Worm (Caenorhabditis elegans) whole organism, late embryonic: ENCODE data around the gene ZK287.1.

Experiments used
- C08G9.2 ChIP-seq: sonication (generic microtip); optimal IDR thresholded peaks from 2 replicates; lab custom pipeline; 2016; ENCODE audit warnings: mild to moderate bottlenecking, missing genetic modification characterization, moderate library complexity, missing compliant biosample characterization
- C38D4.7 ChIP-seq: fragments of 200-800 bp; sonication (Bioruptor generic); optimal IDR thresholded peaks from 2 replicates; lab custom pipeline; 2018; ENCODE audit warnings: mild to moderate bottlenecking, missing genetic modification characterization, moderate library complexity, missing compliant biosample characterization
- K02D7.2 ChIP-seq: sonication (generic microtip); optimal IDR thresholded peaks from 2 replicates; lab custom pipeline; 2017; ENCODE audit warnings: mild to moderate bottlenecking, missing genetic modification characterization, missing compliant biosample characterization
- K09A11.1 ChIP-seq: sonication (generic microtip); optimal IDR thresholded peaks from 2 replicates; lab custom pipeline; 2017; ENCODE audit warnings: antibody characterized with exemption, mild to moderate bottlenecking, missing genetic modification characterization, missing compliant biosample characterization; ENCODE audit not compliant: insufficient read depth
- Y22D7AL.16 ChIP-seq: sonication (generic microtip); optimal IDR thresholded peaks from 2 replicates; lab custom pipeline; 2016; ENCODE audit warnings: missing genetic modification characterization, missing compliant biosample characterization
- ama-1 ChIP-seq: fragments of 150-350 bp; optimal IDR thresholded peaks from 2 replicates; lab custom pipeline; 2014
- ceh-14 ChIP-seq: sonication (generic microtip); optimal IDR thresholded peaks from 2 replicates; lab custom pipeline; 2016; ENCODE audit warnings: missing genotype, missing genetic modification characterization, missing compliant biosample characterization
- ceh-2 ChIP-seq: sonication (generic microtip); optimal IDR thresholded peaks from 2 replicates; lab custom pipeline; 2016; ENCODE audit warnings: missing genotype, missing genetic modification characterization, missing compliant biosample characterization
- ceh-22 ChIP-seq: sonication (generic microtip); optimal IDR thresholded peaks from 2 replicates; lab custom pipeline; 2017; ENCODE audit warnings: missing biosample characterization, missing genetic modification characterization
- ceh-24 ChIP-seq: sonication (generic microtip); optimal IDR thresholded peaks from 2 replicates; lab custom pipeline; 2016; ENCODE audit warnings: mild to moderate bottlenecking, missing genetic modification characterization, missing compliant biosample characterization
- ceh-31 ChIP-seq: sonication (generic microtip); optimal IDR thresholded peaks from 2 replicates; lab custom pipeline; 2016; ENCODE audit warnings: missing genetic modification characterization, missing compliant biosample characterization
- ceh-45 ChIP-seq: fragments of 200-800 bp; sonication (Bioruptor generic); IDR thresholded peaks from 2 replicates; pipeline ENCODE4 v1.3.6; 2022; ENCODE audit warnings: missing genetic modification reagents, missing genetic modification characterization, missing compliant biosample characterization
- dve-1 ChIP-seq: sonication (generic microtip); optimal IDR thresholded peaks from 2 replicates; lab custom pipeline; 2017; ENCODE audit warnings: antibody characterized with exemption, mild to moderate bottlenecking, missing genetic modification characterization, missing compliant biosample characterization
- elt-2 ChIP-seq: sonication (generic microtip); optimal IDR thresholded peaks from 2 replicates; lab custom pipeline; 2016; ENCODE audit warnings: missing genetic modification reagents, missing genetic modification characterization, missing compliant biosample characterization
- elt-4 ChIP-seq: sonication (generic microtip); optimal IDR thresholded peaks from 2 replicates; lab custom pipeline; 2016; ENCODE audit warnings: missing genetic modification characterization, missing compliant biosample characterization
- ets-4 ChIP-seq: sonication (generic microtip); optimal IDR thresholded peaks from 2 replicates; lab custom pipeline; 2016; ENCODE audit warnings: missing genetic modification characterization, missing compliant biosample characterization
- fax-1 ChIP-seq: sonication (generic microtip); optimal IDR thresholded peaks from 2 replicates; lab custom pipeline; 2016; ENCODE audit warnings: missing genotype, missing genetic modification characterization, missing compliant biosample characterization
- fkh-6 ChIP-seq: sonication (generic microtip); optimal IDR thresholded peaks from 2 replicates; lab custom pipeline; 2016; ENCODE audit warnings: missing genetic modification characterization, missing compliant biosample characterization
- gmeb-2 ChIP-seq: sonication (generic microtip); optimal IDR thresholded peaks from 2 replicates; lab custom pipeline; 2016; ENCODE audit warnings: missing genetic modification characterization, inconsistent platforms, missing compliant biosample characterization
- lim-6 ChIP-seq: sonication (generic microtip); optimal IDR thresholded peaks from 2 replicates; lab custom pipeline; 2016; ENCODE audit warnings: missing genetic modification characterization, missing compliant biosample characterization
- lin-11 ChIP-seq: fragments of 200-800 bp; sonication (Bioruptor generic); optimal IDR thresholded peaks from 2 replicates; lab custom pipeline; 2018; ENCODE audit warnings: mild to moderate bottlenecking, missing genetic modification characterization, missing compliant biosample characterization
- madf-2 ChIP-seq: sonication (generic microtip); optimal IDR thresholded peaks from 2 replicates; lab custom pipeline; 2017; ENCODE audit warnings: missing genetic modification characterization, missing compliant biosample characterization
- nfya-1 ChIP-seq: sonication (generic microtip); optimal IDR thresholded peaks from 2 replicates; lab custom pipeline; 2017; ENCODE audit warnings: missing genetic modification characterization, mild to moderate bottlenecking, missing compliant biosample characterization, antibody characterized with exemption, moderate library complexity
- npax-4 ChIP-seq: sonication (generic microtip); optimal IDR thresholded peaks from 2 replicates; lab custom pipeline; 2016; ENCODE audit warnings: missing genetic modification characterization, missing compliant biosample characterization
- odd-2 ChIP-seq: sonication (generic microtip); optimal IDR thresholded peaks from 2 replicates; lab custom pipeline; 2017; ENCODE audit warnings: antibody characterized with exemption, mild to moderate bottlenecking, missing genetic modification characterization, missing compliant biosample characterization
- pag-3 ChIP-seq: sonication (generic microtip); optimal IDR thresholded peaks from 2 replicates; lab custom pipeline; 2016; ENCODE audit warnings: missing compliant biosample characterization, missing genetic modification characterization, borderline replicate concordance
- pat-9 ChIP-seq: fragments of 200-800 bp; sonication (Bioruptor generic); optimal IDR thresholded peaks from 2 replicates; lab custom pipeline; 2018; ENCODE audit warnings: mild to moderate bottlenecking, missing genetic modification characterization, moderate library complexity, missing compliant biosample characterization
- pha-2 ChIP-seq: sonication (generic microtip); optimal IDR thresholded peaks from 2 replicates; lab custom pipeline; 2017; ENCODE audit warnings: mild to moderate bottlenecking, missing genetic modification characterization, missing compliant biosample characterization
- pha-4 ChIP-seq: fragments of 150-350 bp; optimal IDR thresholded peaks from 2 replicates; lab custom pipeline; 2018; ENCODE audit warnings: missing biosample characterization, missing genetic modification reagents, missing genetic modification characterization
- rnt-1 ChIP-seq: sonication (generic microtip); optimal IDR thresholded peaks from 2 replicates; lab custom pipeline; 2016; ENCODE audit warnings: missing genetic modification characterization, missing compliant biosample characterization
- sox-2 ChIP-seq: fragments of 200-800 bp; sonication (Bioruptor generic); IDR thresholded peaks from 2 replicates; pipeline ENCODE4 v1.3.6; 2022; ENCODE audit warnings: missing genetic modification reagents, missing genetic modification characterization, missing compliant biosample characterization
- syd-9 ChIP-seq: sonication (generic microtip); optimal IDR thresholded peaks from 2 replicates; lab custom pipeline; 2016; ENCODE audit warnings: mild to moderate bottlenecking, missing genetic modification characterization, moderate library complexity, missing compliant biosample characterization
- unc-3 ChIP-seq, 2 experiments: fragments of 200-800 bp in 1 of 2; sonication (Bioruptor generic) in 1 of 2; sonication (generic microtip) in 1 of 2; conservative IDR thresholded peaks in 1 of 2; optimal IDR thresholded peaks in 1 of 2; 2 replicates each; pipeline versions ENCODE4 v1.3.6 to Lab custom; 2016 to 2022; ENCODE audit warnings: missing compliant biosample characterization in 2 of 2, missing genetic modification characterization in 2 of 2, missing genetic modification reagents in 1 of 2
- unc-55 ChIP-seq: sonication (generic microtip); optimal IDR thresholded peaks from 2 replicates; lab custom pipeline; 2017; ENCODE audit warnings: missing biosample characterization, missing genetic modification reagents, missing genetic modification characterization
- unc-86 ChIP-seq: sonication (generic microtip); optimal IDR thresholded peaks from 2 replicates; lab custom pipeline; 2016; ENCODE audit warnings: missing genetic modification characterization, missing compliant biosample characterization

ZK287.1 gene

ce11 chrV:9692109-9692581 is 25.7 kb downstream of the ZK287.1 start, which contains the start of gene ztf-9 (continued):
- TF ChIP-seq madf-2 (no peak), unc-55 (GFP tag; lab: Kevin White, UChicago) (no peak), pha-2 (tag; lab: Kevin White, UChicago) (no peak), elt-4 (tag; lab: Kevin White, UChicago) (no peak), unc-3 (GFP tag; conservative IDR thresholded peaks at IDR 0.05; lab: Robert Waterston, UW) (no peak), unc-3 (tag; optimal IDR thresholded peaks at IDR 0.05; lab: Kevin White, UChicago) (no peak), sox-2 (GFP tag; lab: Robert Waterston, UW) (no peak), fax-1 (tag; lab: Kevin White, UChicago) (no peak), K09A11.1 (tag; lab: Kevin White, UChicago) (no peak), ceh-14 (peak; percentile 32), nfya-1 (tag; lab: Kevin White, UChicago) (peak; percentile 84), ceh-2 (tag; lab: Kevin White, UChicago) (no peak), gmeb-2 (tag; lab: Kevin White, UChicago) (no peak), dve-1 (tag; lab: Kevin White, UChicago) (no peak), ceh-31 (peak; percentile 84), unc-86 (tag; lab: Kevin White, UChicago) (no peak), lim-6 (no peak), C38D4.7 (GFP tag; lab: Kevin White, UChicago) (no peak), ama-1 (lab: Kevin White, UChicago) (no peak), ets-4 (tag; lab: Kevin White, UChicago) (peak; percentile 11), lin-11 (tag; lab: Kevin White, UChicago) (no peak)

- TF ChIP-seq unc-55 (GFP tag; lab: Kevin White, UChicago) (no peak), ets-4 (tag; lab: Kevin White, UChicago) (no peak), pha-2 (tag; lab: Kevin White, UChicago) (no peak), elt-4 (tag; lab: Kevin White, UChicago) (no peak), odd-2 (tag; lab: Kevin White, UChicago) (no peak), pha-4 (no peak), unc-3 (GFP tag; conservative IDR thresholded peaks at IDR 0.05; lab: Robert Waterston, UW) (no peak), unc-3 (tag; optimal IDR thresholded peaks at IDR 0.05; lab: Kevin White, UChicago) (no peak), pat-9 (tag; lab: Kevin White, UChicago) (no peak), ceh-22 (tag; lab: Kevin White, UChicago) (no peak), ceh-24 (tag; lab: Kevin White, UChicago) (no peak), fax-1 (tag; lab: Kevin White, UChicago) (no peak), syd-9 (tag; lab: Kevin White, UChicago) (no peak), C08G9.2 (no peak), fkh-6 (tag; lab: Kevin White, UChicago) (no peak), npax-4 (no peak), K09A11.1 (tag; lab: Kevin White, UChicago) (no peak)
These were observed 26.2 kb downstream of the ZK287.1 start, which contains the start of gene ZK287.7 for ce11 chrV:9692649-9693112. ZK287.7 (plus strand) TSS chrV:9693062.

- TF ChIP-seq unc-55 (GFP tag; lab: Kevin White, UChicago), result no peak
- TF ChIP-seq Y22D7AL.16 (tag; lab: Kevin White, UChicago), result no peak
- TF ChIP-seq K02D7.2 (tag; lab: Kevin White, UChicago), result no peak
- no peak for TF ChIP-seq odd-2 (tag; lab: Kevin White, UChicago)
- no peak for TF ChIP-seq ceh-45 (GFP tag; lab: Robert Waterston, UW)
- no peak for TF ChIP-seq npax-4
- TF ChIP-seq rnt-1 (tag; lab: Kevin White, UChicago), result no peak
- TF ChIP-seq pag-3 (tag; lab: Kevin White, UChicago), result no peak
These were observed 30.2 kb downstream of the ZK287.1 start, which contains the start of gene her-1 for ce11 chrV:9696715-9697114. her-1 (plus strand) TSS chrV:9697015.

ce11 chrV:9699216-9699615 is 32.7 kb downstream of the ZK287.1 start:
- TF ChIP-seq pag-3 (tag; lab: Kevin White, UChicago) (no peak), elt-2 (peak; percentile 99), ceh-2 (tag; lab: Kevin White, UChicago) (no peak)
